Fruit fly (Drosophila melanogaster) whole organism, embryonic: ENCODE results near the gene dmrt11E.

Experiments used
- ATbp ChIP-seq: fragments of 200-800 bp; sonication (Bioruptor generic); optimal IDR thresholded peaks from 2 replicates; lab custom pipeline; 2017; ENCODE audit warnings: missing biosample characterization, mild to moderate bottlenecking, missing genetic modification characterization, missing genetic modification reagents
- CG10366 ChIP-seq: fragments of 200-800 bp; sonication (Bioruptor generic); IDR thresholded peaks from 2 replicates; pipeline ENCODE4 v1.3.6; 2022; ENCODE audit warnings: missing biosample characterization, missing genetic modification characterization
- CG10654 ChIP-seq: fragments of 200-800 bp; sonication (Bioruptor generic); optimal IDR thresholded peaks from 2 replicates; lab custom pipeline; 2016; ENCODE audit warnings: missing biosample characterization, missing genetic modification characterization
- CG11696 ChIP-seq: fragments of 200-800 bp; sonication (Bioruptor generic); IDR thresholded peaks from 2 replicates; pipeline ENCODE4 v1.3.6; 2022; ENCODE audit warnings: missing biosample characterization, missing genetic modification characterization
- CG12391 ChIP-seq: fragments of 200-800 bp; sonication (Bioruptor generic); optimal IDR thresholded peaks from 3 replicates; lab custom pipeline; 2018; ENCODE audit warnings: missing biosample characterization, mild to moderate bottlenecking, missing genetic modification characterization, moderate library complexity
- CG13287 ChIP-seq: fragments of 200-800 bp; sonication (Bioruptor generic); IDR thresholded peaks from 2 replicates; pipeline ENCODE4 v1.3.6; 2022; ENCODE audit warnings: missing biosample characterization, missing genetic modification characterization; ENCODE audit not compliant: partially characterized antibody
- CG14667 ChIP-seq: fragments of 200-800 bp; sonication (Bioruptor generic); IDR thresholded peaks from 2 replicates; pipeline ENCODE4 v1.3.6; 2022; ENCODE audit warnings: missing biosample characterization, missing genetic modification characterization
- CG14710 ChIP-seq: fragments of 200-800 bp; sonication (Bioruptor generic); optimal IDR thresholded peaks from 3 replicates; lab custom pipeline; 2019; ENCODE audit warnings: missing biosample characterization, mild to moderate bottlenecking, missing genetic modification characterization, moderate library complexity
- CG14860 ChIP-seq: fragments of 200-800 bp; sonication (Bioruptor generic); IDR thresholded peaks from 3 replicates; pipeline ENCODE4 v1.3.6; 2022; ENCODE audit warnings: missing biosample characterization, missing genetic modification characterization; ENCODE audit not compliant: partially characterized antibody
- CG15011 ChIP-seq: fragments of 200-800 bp; sonication (Bioruptor generic); optimal IDR thresholded peaks from 3 replicates; lab custom pipeline; 2018; ENCODE audit warnings: missing biosample characterization, mild to moderate bottlenecking, missing genetic modification characterization
- CG15269 ChIP-seq: fragments of 200-800 bp; sonication (Bioruptor generic); optimal IDR thresholded peaks from 2 replicates; lab custom pipeline; 2018; ENCODE audit warnings: missing biosample characterization, mild to moderate bottlenecking, missing genetic modification characterization, moderate library complexity
- CG1603 ChIP-seq: fragments of 200-800 bp; sonication (Bioruptor generic); optimal IDR thresholded peaks from 2 replicates; lab custom pipeline; 2019; ENCODE audit warnings: missing biosample characterization, mild to moderate bottlenecking, missing genetic modification characterization, moderate library complexity
- CG16813 ChIP-seq: fragments of 200-800 bp; sonication (Bioruptor generic); IDR thresholded peaks from 3 replicates; pipeline ENCODE4 v1.3.6; 2022; ENCODE audit warnings: missing biosample characterization, missing genetic modification characterization; ENCODE audit not compliant: partially characterized antibody
- CG18599 ChIP-seq: fragments of 200-800 bp; sonication (Bioruptor generic); optimal IDR thresholded peaks from 3 replicates; lab custom pipeline; 2017; ENCODE audit warnings: missing biosample characterization, missing genetic modification characterization, mild to moderate bottlenecking, moderate library complexity, missing genetic modification reagents
- CG3995 ChIP-seq: fragments of 200-800 bp; sonication (Bioruptor generic); optimal IDR thresholded peaks from 3 replicates; lab custom pipeline; 2016; ENCODE audit warnings: missing biosample characterization, missing genetic modification characterization
- CG4617 ChIP-seq: fragments of 200-800 bp; sonication (Bioruptor generic); optimal IDR thresholded peaks from 3 replicates; lab custom pipeline; 2016; ENCODE audit warnings: missing biosample characterization, missing genetic modification characterization, borderline replicate concordance
- CG5180 ChIP-seq: fragments of 200-800 bp; sonication (Bioruptor generic); optimal IDR thresholded peaks from 3 replicates; lab custom pipeline; 2017; ENCODE audit warnings: missing biosample characterization, missing genetic modification characterization, mild to moderate bottlenecking, moderate library complexity, missing genetic modification reagents
- CG6689 ChIP-seq: fragments of 200-800 bp; sonication (Bioruptor generic); IDR thresholded peaks from 2 replicates; pipeline ENCODE4 v1.3.6; 2022; ENCODE audit warnings: missing biosample characterization, missing genetic modification characterization
- CG7963 ChIP-seq: fragments of 200-800 bp; sonication (Bioruptor generic); IDR thresholded peaks from 3 replicates; pipeline ENCODE4 v1.3.6; 2022; ENCODE audit warnings: missing biosample characterization, missing genetic modification characterization; ENCODE audit not compliant: partially characterized antibody
- CHES-1-like ChIP-seq: fragments of 200-800 bp; sonication (Bioruptor generic); optimal IDR thresholded peaks from 2 replicates; lab custom pipeline; 2016; ENCODE audit warnings: missing biosample characterization, missing genetic modification characterization
- D19A ChIP-seq: fragments of 200-800 bp; optimal IDR thresholded peaks from 3 replicates; lab custom pipeline; 2019; ENCODE audit warnings: missing biosample characterization, mild to moderate bottlenecking, missing genetic modification characterization, moderate library complexity
- Deaf1 ChIP-seq: fragments of 200-800 bp; optimal IDR thresholded peaks from 3 replicates; lab custom pipeline; 2019; ENCODE audit warnings: missing biosample characterization, mild to moderate bottlenecking, missing genetic modification characterization, moderate library complexity
- Dfd ChIP-seq, 2 experiments: fragments of >200 bp; optimal IDR thresholded peaks; 2 replicates each; lab custom pipeline; 2017; ENCODE audit warnings: missing biosample characterization in 2 of 2, missing genetic modification characterization in 2 of 2
- Eip74EF ChIP-seq, 2 experiments: fragments of 200-800 bp in 1 of 2; fragments of >200 bp in 1 of 2; sonication (Bioruptor generic) in 1 of 2; optimal IDR thresholded peaks; 2 replicates each; lab custom pipeline; 2017 to 2019; ENCODE audit warnings: missing biosample characterization in 2 of 2, missing genetic modification characterization in 2 of 2, mild to moderate bottlenecking in 1 of 2, moderate library complexity in 1 of 2
- Elba2 ChIP-seq: fragments of 200-800 bp; sonication (Bioruptor generic); optimal IDR thresholded peaks from 3 replicates; lab custom pipeline; 2016; ENCODE audit warnings: missing biosample characterization, missing genetic modification characterization
- HLHmδ ChIP-seq: fragments of 200-800 bp; sonication (Bioruptor generic); optimal IDR thresholded peaks from 2 replicates; lab custom pipeline; 2018; ENCODE audit warnings: missing biosample characterization, mild to moderate bottlenecking, missing genetic modification characterization, moderate library complexity
- Hsf ChIP-seq: fragments of 200-800 bp; sonication (Bioruptor generic); optimal IDR thresholded peaks from 3 replicates; lab custom pipeline; 2016; ENCODE audit warnings: missing biosample characterization, missing genetic modification characterization
- MTF-1 ChIP-seq: fragments of 200-800 bp; sonication (Bioruptor generic); optimal IDR thresholded peaks from 2 replicates; lab custom pipeline; 2018; ENCODE audit warnings: missing biosample characterization, mild to moderate bottlenecking, missing genetic modification characterization, borderline replicate concordance
- Max ChIP-seq: fragments of 200-800 bp; sonication (Bioruptor generic); optimal IDR thresholded peaks from 2 replicates; lab custom pipeline; 2016; ENCODE audit warnings: missing biosample characterization, mild to moderate bottlenecking, missing genetic modification characterization
- NfI ChIP-seq: fragments of 200-800 bp; sonication (Bioruptor generic); optimal IDR thresholded peaks from 3 replicates; lab custom pipeline; 2018; ENCODE audit warnings: missing biosample characterization, mild to moderate bottlenecking, missing genetic modification characterization, moderate library complexity
- Oaz ChIP-seq: fragments of 200-800 bp; sonication (Bioruptor generic); IDR thresholded peaks from 2 replicates; pipeline ENCODE4 v1.3.6; 2022; ENCODE audit warnings: missing biosample characterization, missing genetic modification characterization
- Ssrp ChIP-seq: fragments of 200-800 bp; sonication (Bioruptor generic); optimal IDR thresholded peaks from 2 replicates; lab custom pipeline; 2018; ENCODE audit warnings: missing biosample characterization, mild to moderate bottlenecking, missing genetic modification characterization, moderate library complexity
- amos ChIP-seq: fragments of 200-800 bp; sonication (Bioruptor generic); IDR thresholded peaks from 2 replicates; pipeline ENCODE4 v1.3.6; 2022; ENCODE audit warnings: missing biosample characterization, missing genetic modification characterization; ENCODE audit not compliant: partially characterized antibody
- bbx ChIP-seq: fragments of 200-800 bp; sonication (Bioruptor generic); IDR thresholded peaks from 2 replicates; pipeline ENCODE4 v1.3.6; 2022; ENCODE audit warnings: missing biosample characterization, missing genetic modification characterization; ENCODE audit not compliant: partially characterized antibody
- bowl ChIP-seq: fragments of 200-800 bp; sonication (Bioruptor generic); IDR thresholded peaks from 2 replicates; pipeline ENCODE4 v1.3.6; 2022; ENCODE audit warnings: missing biosample characterization, missing genetic modification characterization
- br ChIP-seq: fragments of >200 bp; optimal IDR thresholded peaks from 2 replicates; lab custom pipeline; 2017
- cwo ChIP-seq: fragments of 200-800 bp; sonication (Bioruptor generic); optimal IDR thresholded peaks from 3 replicates; lab custom pipeline; 2017; ENCODE audit warnings: missing biosample characterization, missing genetic modification characterization, mild to moderate bottlenecking, moderate library complexity, missing genetic modification reagents
- gcm2 ChIP-seq: fragments of 200-800 bp; sonication (Bioruptor generic); optimal IDR thresholded peaks from 2 replicates; lab custom pipeline; 2016; ENCODE audit warnings: missing biosample characterization, missing genetic modification characterization
- grn ChIP-seq: fragments of 200-800 bp; sonication (Bioruptor generic); optimal IDR thresholded peaks from 3 replicates; lab custom pipeline; 2017; ENCODE audit warnings: missing biosample characterization, missing genetic modification characterization
- gsb-n ChIP-seq: fragments of 200-800 bp; sonication (Bioruptor generic); optimal IDR thresholded peaks from 3 replicates; lab custom pipeline; 2018; ENCODE audit warnings: missing biosample characterization, mild to moderate bottlenecking, missing genetic modification characterization
- hb ChIP-seq: fragments of 200-800 bp; sonication (Bioruptor generic); IDR thresholded peaks from 3 replicates; pipeline ENCODE4 v1.3.6; 2022; ENCODE audit warnings: missing biosample characterization, missing genetic modification characterization; ENCODE audit not compliant: partially characterized antibody
- kni ChIP-seq: fragments of 200-800 bp; sonication (Bioruptor generic); optimal IDR thresholded peaks from 3 replicates; lab custom pipeline; 2017; ENCODE audit warnings: mild to moderate bottlenecking, missing biosample characterization, missing genetic modification reagents, missing genetic modification characterization
- oc ChIP-seq: fragments of 200-800 bp; sonication (Bioruptor generic); optimal IDR thresholded peaks from 2 replicates; lab custom pipeline; 2018; ENCODE audit warnings: missing biosample characterization, mild to moderate bottlenecking, missing genetic modification characterization, moderate library complexity
- pita ChIP-seq: fragments of 200-800 bp; sonication (Bioruptor generic); optimal IDR thresholded peaks from 2 replicates; lab custom pipeline; 2017; ENCODE audit warnings: missing biosample characterization, mild to moderate bottlenecking, missing genetic modification characterization
- pzg ChIP-seq: fragments of 200-800 bp; sonication (Bioruptor generic); optimal IDR thresholded peaks from 3 replicates; lab custom pipeline; 2018; ENCODE audit warnings: missing biosample characterization, mild to moderate bottlenecking, missing genetic modification characterization, moderate library complexity
- ro ChIP-seq: fragments of 200-800 bp; sonication (Bioruptor generic); IDR thresholded peaks from 2 replicates; pipeline ENCODE4 v1.3.6; 2022; ENCODE audit warnings: missing biosample characterization, missing genetic modification characterization
- schlank ChIP-seq: fragments of 200-800 bp; sonication (Bioruptor generic); optimal IDR thresholded peaks from 2 replicates; lab custom pipeline; 2018; ENCODE audit warnings: missing biosample characterization, mild to moderate bottlenecking, missing genetic modification characterization
- so ChIP-seq: fragments of 200-800 bp; sonication (Bioruptor generic); IDR thresholded peaks from 3 replicates; pipeline ENCODE4 v1.3.6; 2022; ENCODE audit warnings: missing biosample characterization, missing genetic modification characterization
- trem ChIP-seq: fragments of 200-800 bp; optimal IDR thresholded peaks from 3 replicates; lab custom pipeline; 2019; ENCODE audit warnings: missing biosample characterization, mild to moderate bottlenecking, missing genetic modification characterization, moderate library complexity
- ttk ChIP-seq: fragments of 200-800 bp; sonication (Bioruptor generic); IDR thresholded peaks from 2 replicates; pipeline ENCODE4 v2.1.2; 2022; ENCODE audit warnings: missing biosample characterization, missing genetic modification characterization
- tx ChIP-seq: fragments of 200-800 bp; sonication (Bioruptor generic); optimal IDR thresholded peaks from 2 replicates; lab custom pipeline; 2016; ENCODE audit warnings: missing biosample characterization, missing genetic modification characterization
- yki ChIP-seq: fragments of >200 bp; optimal IDR thresholded peaks from 3 replicates; lab custom pipeline; 2018
- zfh1 ChIP-seq: fragments of 200-800 bp; sonication (Bioruptor generic); IDR thresholded peaks from 3 replicates; pipeline ENCODE4 v1.3.6; 2022; ENCODE audit warnings: missing biosample characterization, missing genetic modification characterization

The dmrt11E gene

dm6 chrX:13338113-13338512 is 29.9 kb upstream of the dmrt11E start, which contains the start of gene CG15747 (continued):
- TF ChIP-seq zfh1 (GFP tag; lab: Robert Waterston, UW) (no peak), br (lab: Kevin White, UChicago) (no peak), ro (GFP tag; lab: Robert Waterston, UW) (no peak), so (GFP tag; lab: Robert Waterston, UW) (no peak), HLHmδ (no peak), NfI (GFP tag; lab: Kevin White, UChicago) (peak; percentile 15), gcm2 (no peak), yki (lab: Kevin White, UChicago) (no peak), hb (GFP tag; lab: Robert Waterston, UW) (no peak), CG3995 (peak; percentile 8), pzg (GFP tag; lab: Kevin White, UChicago) (peak; percentile 63), bowl (no peak), CG14710 (tag; lab: Kevin White, UChicago) (no peak), CG1603 (tag; lab: Kevin White, UChicago) (peak; percentile 69), Ssrp (no peak), CG12391 (tag; lab: Kevin White, UChicago) (no peak), Eip74EF (GFP tag; optimal IDR thresholded peaks at IDR 0.05; lab: Kevin White, UChicago) (no peak), CG10654 (GFP tag; lab: Kevin White, UChicago) (no peak), CG11696 (GFP tag; lab: Robert Waterston, UW) (no peak), CG4617 (no peak), Hsf (no peak), CG13287 (GFP tag; lab: Robert Waterston, UW) (peak; percentile 13), D19A (no peak), CG10366 (GFP tag; lab: Robert Waterston, UW) (no peak), pita (GFP tag; lab: Kevin White, UChicago) (peak; percentile 3), bbx (GFP tag; lab: Robert Waterston, UW) (peak; percentile 25; the same call in 1 of the 2 replicates), CHES-1-like (GFP tag; lab: Kevin White, UChicago) (no peak), CG7963 (peak; percentile 40; the same call in 1 of the 3 replicates), Oaz (GFP tag; lab: Robert Waterston, UW) (no peak), schlank (tag; lab: Kevin White, UChicago) (no peak), Dfd (GFP tag; optimal IDR thresholded peaks at IDR 0.05; lab: Kevin White, UChicago) (no peak), CG15269 (no peak), gsb-n (tag; lab: Kevin White, UChicago) (no peak), grn (GFP tag; lab: Kevin White, UChicago) (no peak), CG14667 (no peak), CG16813 (peak; percentile 46), MTF-1 (no peak), CG15011 (GFP tag; lab: Kevin White, UChicago) (no peak), ATbp (GFP tag; lab: Kevin White, UChicago) (no peak), tx (no peak), amos (GFP tag; lab: Robert Waterston, UW) (peak; percentile 75)
- TF ChIP-seq, all 482 proteins: peak for 49

dm6 chrX:13345327-13345726 is 22.7 kb upstream of the dmrt11E start:
- TF ChIP-seq Max (no peak), trem (tag; lab: Kevin White, UChicago) (no peak), kni (GFP tag; lab: Kevin White, UChicago) (no peak), CG5180 (no peak), Elba2 (GFP tag; lab: Kevin White, UChicago) (no peak), Deaf1 (tag; lab: Kevin White, UChicago) (no peak), cwo (GFP tag; lab: Kevin White, UChicago) (no peak), oc (tag; lab: Kevin White, UChicago) (no peak), CG6689 (GFP tag; lab: Robert Waterston, UW) (no peak), CG18599 (GFP tag; lab: Kevin White, UChicago) (peak; percentile 40), CG14860 (GFP tag; lab: Robert Waterston, UW) (0 out of 3 replicates have a peak, but pooled peaks have one; percentile 20), ttk (GFP tag; lab: Robert Waterston, UW) (no peak)
